Worm (Caenorhabditis elegans) whole organism, young adult: ENCODE measurements around the gene F21D5.3.

Source experiments
- B0336.3 ChIP-seq: fragments of 200-800 bp; sonication (Bioruptor generic); IDR thresholded peaks from 2 replicates; pipeline ENCODE4 v1.3.6; 2022; ENCODE audit warnings: missing genetic modification characterization, missing compliant biosample characterization
- D2030.7 ChIP-seq: fragments of 200-800 bp; sonication (Bioruptor generic); IDR thresholded peaks from 2 replicates; pipeline ENCODE4 v1.3.6; 2022; ENCODE audit warnings: missing genetic modification reagents, missing genetic modification characterization, missing compliant biosample characterization
- F10E7.11 ChIP-seq: sonication (generic microtip); optimal IDR thresholded peaks from 2 replicates; lab custom pipeline; 2017; ENCODE audit warnings: mild to moderate bottlenecking, missing genetic modification characterization, moderate library complexity, missing compliant biosample characterization
- F23B12.7 ChIP-seq: sonication (generic microtip); optimal IDR thresholded peaks from 2 replicates; lab custom pipeline; 2017; ENCODE audit warnings: missing genetic modification characterization, mild to moderate bottlenecking, missing compliant biosample characterization, antibody characterized with exemption, moderate library complexity; ENCODE audit not compliant: insufficient read depth
- F49E8.2 ChIP-seq: sonication (generic microtip); optimal IDR thresholded peaks from 3 replicates; lab custom pipeline; 2017; ENCODE audit warnings: missing genetic modification characterization, mild to moderate bottlenecking, missing compliant biosample characterization, antibody characterized with exemption, moderate library complexity; ENCODE audit not compliant: insufficient read depth
- F52B5.7 ChIP-seq: sonication (generic microtip); optimal IDR thresholded peaks from 2 replicates; lab custom pipeline; 2016; ENCODE audit warnings: mild to moderate bottlenecking, missing genetic modification characterization, missing compliant biosample characterization
- Y95B8A.8 ChIP-seq: fragments of 200-800 bp; sonication (Bioruptor generic); IDR thresholded peaks from 2 replicates; pipeline ENCODE4 v1.3.6; 2022; ENCODE audit warnings: missing genetic modification reagents, missing genetic modification characterization, missing compliant biosample characterization
- ama-1 ChIP-seq, 3 experiments: fragments of 150-350 bp in 1 of 3; sonication (generic microtip) in 2 of 3; optimal IDR thresholded peaks; 2 replicates each; lab custom pipeline; 2014 to 2018; ENCODE audit warnings: missing biosample characterization in 2 of 3, missing genetic modification characterization in 2 of 3, missing genetic modification reagents in 2 of 3
- atf-7 ChIP-seq: sonication (generic microtip); optimal IDR thresholded peaks from 2 replicates; lab custom pipeline; 2017; ENCODE audit warnings: mild to moderate bottlenecking, missing genetic modification characterization, missing compliant biosample characterization
- athp-1 ChIP-seq: sonication (generic microtip); optimal IDR thresholded peaks from 2 replicates; lab custom pipeline; 2017; ENCODE audit warnings: mild to moderate bottlenecking, missing genetic modification characterization, missing compliant biosample characterization
- attf-3 ChIP-seq: fragments of 200-800 bp; sonication (Bioruptor generic); conservative IDR thresholded peaks from 2 replicates; pipeline ENCODE4 v1.3.6; 2022; ENCODE audit warnings: missing genetic modification reagents, missing genetic modification characterization, missing compliant biosample characterization
- attf-6 ChIP-seq: fragments of 200-800 bp; sonication (Bioruptor generic); IDR thresholded peaks from 2 replicates; pipeline ENCODE4 v1.3.6; 2022; ENCODE audit warnings: missing genetic modification reagents, missing genetic modification characterization, missing compliant biosample characterization
- ccch-3 ChIP-seq: fragments of 200-800 bp; sonication (Bioruptor generic); optimal IDR thresholded peaks from 2 replicates; lab custom pipeline; 2018; ENCODE audit warnings: mild to moderate bottlenecking, missing genetic modification characterization, missing compliant biosample characterization
- cebp-1 ChIP-seq, 2 experiments: fragments of 200-800 bp in 1 of 2; sonication (Bioruptor generic) in 1 of 2; sonication (generic microtip) in 1 of 2; IDR thresholded peaks in 1 of 2; optimal IDR thresholded peaks in 1 of 2; 2 replicates each; pipeline versions ENCODE4 v1.3.6 to Lab custom; 2017 to 2022; ENCODE audit warnings: missing compliant biosample characterization in 2 of 2, missing genetic modification characterization in 2 of 2, mild to moderate bottlenecking in 1 of 2, missing genetic modification reagents in 1 of 2, moderate library complexity in 1 of 2
- cebp-2 ChIP-seq: fragments of 200-800 bp; sonication (Bioruptor generic); IDR thresholded peaks from 2 replicates; pipeline ENCODE4 v1.3.6; 2022; ENCODE audit warnings: missing genetic modification characterization, missing compliant biosample characterization
- ceh-58 ChIP-seq: fragments of 200-800 bp; sonication (Bioruptor generic); IDR thresholded peaks from 2 replicates; pipeline ENCODE4 v1.3.6; 2022; ENCODE audit warnings: missing genetic modification characterization, missing compliant biosample characterization
- efl-1 ChIP-seq: fragments of 150-350 bp; optimal IDR thresholded peaks from 2 replicates; lab custom pipeline; 2014; ENCODE audit warnings: missing biosample characterization, missing genetic modification reagents, missing genetic modification characterization
- ekl-4 ChIP-seq: fragments of 200-800 bp; sonication (Bioruptor generic); IDR thresholded peaks from 2 replicates; pipeline ENCODE4 v1.3.6; 2022; ENCODE audit warnings: missing genetic modification reagents, missing genetic modification characterization, missing compliant biosample characterization
- hlh-26 ChIP-seq: fragments of 200-800 bp; sonication (Bioruptor generic); conservative IDR thresholded peaks from 2 replicates; pipeline ENCODE4 v1.3.6; 2022; ENCODE audit warnings: missing genetic modification reagents, missing genetic modification characterization, missing compliant biosample characterization
- hrde-1 ChIP-seq: sonication (generic microtip); optimal IDR thresholded peaks from 2 replicates; lab custom pipeline; 2016; ENCODE audit warnings: missing genetic modification characterization, mild to moderate bottlenecking, missing compliant biosample characterization, moderate library complexity, missing genotype, missing genetic modification reagents, borderline replicate concordance
- lin-54 ChIP-seq: fragments of 200-800 bp; sonication (Bioruptor generic); optimal IDR thresholded peaks from 2 replicates; lab custom pipeline; 2018; ENCODE audit warnings: mild to moderate bottlenecking, missing genetic modification characterization, missing compliant biosample characterization
- madf-10 ChIP-seq: sonication (generic microtip); optimal IDR thresholded peaks from 2 replicates; lab custom pipeline; 2016; ENCODE audit warnings: mild to moderate bottlenecking, missing genetic modification characterization, missing compliant biosample characterization
- madf-6 ChIP-seq: fragments of 200-800 bp; sonication (Bioruptor generic); IDR thresholded peaks from 2 replicates; pipeline ENCODE4 v1.3.6; 2022; ENCODE audit warnings: missing genetic modification reagents, missing genetic modification characterization, missing compliant biosample characterization
- madf-8 ChIP-seq: fragments of 200-800 bp; sonication (Bioruptor generic); conservative IDR thresholded peaks from 2 replicates; pipeline ENCODE4 v1.3.6; 2022; ENCODE audit warnings: missing genetic modification reagents, missing genetic modification characterization, missing compliant biosample characterization
- nfya-2 ChIP-seq: fragments of 200-800 bp; sonication (Bioruptor generic); IDR thresholded peaks from 2 replicates; pipeline ENCODE4 v1.3.6; 2022; ENCODE audit warnings: missing genetic modification reagents, missing genetic modification characterization, missing compliant biosample characterization
- nfyb-1 ChIP-seq: fragments of 200-800 bp; sonication (Bioruptor generic); IDR thresholded peaks from 2 replicates; pipeline ENCODE4 v1.3.6; 2022; ENCODE audit warnings: missing genetic modification reagents, missing genetic modification characterization, missing compliant biosample characterization
- nhr-179 ChIP-seq: sonication (generic microtip); optimal IDR thresholded peaks from 2 replicates; lab custom pipeline; 2016; ENCODE audit warnings: mild to moderate bottlenecking, missing genetic modification characterization, missing compliant biosample characterization
- pbrm-1 ChIP-seq: fragments of 200-800 bp; sonication (Bioruptor generic); IDR thresholded peaks from 2 replicates; pipeline ENCODE4 v1.3.6; 2022; ENCODE audit warnings: missing genetic modification reagents, missing genetic modification characterization, missing compliant biosample characterization
- rcor-1 ChIP-seq: fragments of 200-800 bp; sonication (Bioruptor generic); IDR thresholded peaks from 2 replicates; pipeline ENCODE4 v1.3.6; 2022; ENCODE audit warnings: missing genetic modification reagents, missing genetic modification characterization, missing compliant biosample characterization
- rec-8 ChIP-seq, 2 experiments: sonication (generic microtip); optimal IDR thresholded peaks; 2 replicates each; lab custom pipeline; 2016; ENCODE audit warnings: mild to moderate bottlenecking in 2 of 2, missing genetic modification characterization in 2 of 2, missing genetic modification reagents in 2 of 2, missing genotype in 2 of 2, missing biosample characterization in 1 of 2, missing compliant biosample characterization in 1 of 2, moderate library complexity in 1 of 2
- repo-1 ChIP-seq: sonication (generic microtip); optimal IDR thresholded peaks from 2 replicates; lab custom pipeline; 2017; ENCODE audit warnings: mild to moderate bottlenecking, missing genetic modification characterization, missing compliant biosample characterization
- snpc-3.4 ChIP-seq: sonication (generic microtip); optimal IDR thresholded peaks from 2 replicates; lab custom pipeline; 2017; ENCODE audit warnings: missing genetic modification characterization, mild to moderate bottlenecking, missing compliant biosample characterization, antibody characterized with exemption, moderate library complexity, missing genotype, missing genetic modification reagents
- tbp1 ChIP-seq: fragments of 200-800 bp; sonication (Bioruptor generic); optimal IDR thresholded peaks from 2 replicates; lab custom pipeline; 2018; ENCODE audit warnings: mild to moderate bottlenecking, missing genetic modification characterization, missing compliant biosample characterization
- xnd-1 ChIP-seq: sonication (generic microtip); optimal IDR thresholded peaks from 2 replicates; lab custom pipeline; 2016; ENCODE audit warnings: missing genotype, missing genetic modification reagents, missing genetic modification characterization, missing compliant biosample characterization
- zfh-2 ChIP-seq: fragments of 200-800 bp; sonication (Bioruptor generic); conservative IDR thresholded peaks from 2 replicates; pipeline ENCODE4 v1.3.6; 2022; ENCODE audit warnings: missing genetic modification reagents, missing genetic modification characterization, missing compliant biosample characterization
- ztf-25 ChIP-seq: fragments of 200-800 bp; sonication (Bioruptor generic); IDR thresholded peaks from 2 replicates; pipeline ENCODE4 v1.3.6; 2022; ENCODE audit warnings: missing genetic modification reagents, missing genetic modification characterization, missing compliant biosample characterization
- ztf-3 ChIP-seq: fragments of 200-800 bp; sonication (Bioruptor generic); optimal IDR thresholded peaks from 2 replicates; lab custom pipeline; 2018; ENCODE audit warnings: mild to moderate bottlenecking, missing genetic modification characterization, missing compliant biosample characterization

The F21D5.3 gene

ce11 chrIV:8724907-8725306 lies 5.7 kb upstream of the F21D5.3 start (continued):
- no peak for TF ChIP-seq F49E8.2 (tag; lab: Kevin White, UChicago)
- no peak for TF ChIP-seq F10E7.11 (tag; lab: Kevin White, UChicago)
- TF ChIP-seq F23B12.7 (tag; lab: Kevin White, UChicago) = no peak
- no peak for TF ChIP-seq F52B5.7 (tag; lab: Kevin White, UChicago)
- no peak for TF ChIP-seq pbrm-1 (GFP tag; lab: Robert Waterston, UW)
- no peak for TF ChIP-seq snpc-3.4 (tag; lab: Kevin White, UChicago)
- no peak for TF ChIP-seq nfyb-1 (GFP tag; lab: Robert Waterston, UW)
- 0 out of 2 replicates have a peak, but pooled peaks have one; percentile 35 for TF ChIP-seq D2030.7 (GFP tag; lab: Robert Waterston, UW)
- no peak for TF ChIP-seq rec-8 (tag; optimal IDR thresholded peaks at IDR 0.05; lab: Kevin White, UChicago)
- TF ChIP-seq nfya-2 = no peak
- TF ChIP-seq ceh-58 = no peak
- TF ChIP-seq tbp1 = no peak
- TF ChIP-seq hrde-1 (tag; lab: Kevin White, UChicago) = no peak
- no peak for TF ChIP-seq zfh-2 (GFP tag; lab: Robert Waterston, UW)
- no peak for TF ChIP-seq ztf-25 (GFP tag; lab: Robert Waterston, UW)
- TF ChIP-seq madf-10 (tag; lab: Kevin White, UChicago) = no peak
- no peak for TF ChIP-seq cebp-2 (GFP tag; lab: Robert Waterston, UW)

ce11 chrIV:8725345-8725744 lies 5.3 kb upstream of the F21D5.3 start, which contains the start of gene pgm-3:
Gene pgm-3, plus strand, starts transcription at chrIV:8725722.
- no peak for TF ChIP-seq ccch-3 (GFP tag; lab: Kevin White, UChicago)
- TF ChIP-seq attf-3 (GFP tag; lab: Robert Waterston, UW) = peak; percentile 75
- TF ChIP-seq, all 124 proteins: peak for 1

DNA sequence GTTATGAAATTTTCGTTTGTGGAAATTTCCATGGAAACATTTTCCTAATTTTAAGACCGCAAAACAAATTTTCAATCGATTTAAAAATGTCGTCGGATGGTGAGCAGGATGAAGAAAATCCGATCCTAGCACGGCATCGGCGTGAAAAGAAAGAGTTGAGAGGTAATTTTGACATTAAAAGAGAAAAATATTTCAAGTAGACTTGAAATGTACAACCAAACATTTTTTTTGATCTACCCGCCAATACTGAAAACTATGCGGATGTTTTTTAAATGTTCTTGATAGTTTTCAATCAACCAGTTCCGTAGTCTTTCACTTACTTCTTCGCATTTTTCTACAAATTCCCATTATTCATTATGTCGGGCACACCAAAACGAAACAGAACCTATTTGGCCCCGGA lies 2.5 kb upstream of the F21D5.3 start, which contains the start of gene otub-3:
TSS of gene otub-3 (plus strand) at position 56 of the 400 bp plus-strand sequence.
- no peak for TF ChIP-seq hlh-26 (GFP tag; lab: Robert Waterston, UW)
- peak; percentile 20 for TF ChIP-seq repo-1 (tag; lab: Kevin White, UChicago)
- no peak for TF ChIP-seq Y95B8A.8 (GFP tag; lab: Robert Waterston, UW)
- 0 out of 2 replicates have a peak, but pooled peaks have one; percentile 57 for TF ChIP-seq attf-6
- TF ChIP-seq xnd-1 = peak; percentile 66
- TF ChIP-seq madf-8 (GFP tag; lab: Robert Waterston, UW) = peak; percentile 74
- peak; percentile 13 for TF ChIP-seq lin-54 (GFP tag; lab: Kevin White, UChicago)
- TF ChIP-seq nhr-179 = no peak
- peak; percentile 85 for TF ChIP-seq madf-6 (GFP tag; lab: Robert Waterston, UW)
- TF ChIP-seq hrde-1 (tag; lab: Kevin White, UChicago) = peak; percentile 24
- no peak for TF ChIP-seq atf-7 (tag; lab: Kevin White, UChicago)
- no peak for TF ChIP-seq cebp-1 (GFP tag; IDR thresholded peaks at IDR 0.05; lab: Robert Waterston, UW)
- TF ChIP-seq cebp-1 (tag; optimal IDR thresholded peaks at IDR 0.05; lab: Kevin White, UChicago) = no peak
- TF ChIP-seq ztf-3 (GFP tag; lab: Kevin White, UChicago) = no peak
- no peak for TF ChIP-seq ama-1 (optimal IDR thresholded peaks at IDR 0.05; lab: Kevin White, UChicago)
- peak in 1 of 2 experiments; percentile 18 for TF ChIP-seq ama-1 (GFP tag; optimal IDR thresholded peaks at IDR 0.05; lab: Kevin White, UChicago)
- no peak for TF ChIP-seq rcor-1 (GFP tag; lab: Robert Waterston, UW)
- peak; percentile 44; the same call in 1 of the 2 replicates for TF ChIP-seq B0336.3 (GFP tag; lab: Robert Waterston, UW)
- TF ChIP-seq efl-1 (GFP tag; lab: Kevin White, UChicago) = peak; percentile 78
- no peak for TF ChIP-seq ekl-4 (GFP tag; lab: Robert Waterston, UW)
- TF ChIP-seq athp-1 (tag; lab: Kevin White, UChicago) = peak; percentile 4
